Worm (Caenorhabditis elegans) whole organism, L1 larva: ENCODE data around the gene dnj-10.

Experiments
- alr-1 ChIP-seq: fragments of 200-800 bp; sonication (Bioruptor generic); optimal IDR thresholded peaks from 2 replicates; lab custom pipeline; 2018; ENCODE audit warnings: borderline replicate concordance, mild to moderate bottlenecking, missing genetic modification characterization, missing compliant biosample characterization
- ets-5 ChIP-seq: fragments of 200-800 bp; sonication (Bioruptor generic); IDR thresholded peaks from 2 replicates; pipeline ENCODE4 v1.3.6; 2022; ENCODE audit warnings: missing genetic modification characterization, missing compliant biosample characterization
- fos-1 ChIP-seq: fragments of 150-350 bp; optimal IDR thresholded peaks from 2 replicates; lab custom pipeline; 2014; ENCODE audit warnings: missing biosample characterization, missing genetic modification characterization
- lsy-2 ChIP-seq, 2 experiments: fragments of 150-350 bp; optimal IDR thresholded peaks; 2 replicates each; lab custom pipeline; 2014; ENCODE audit warnings: missing biosample characterization in 2 of 2, missing genetic modification characterization in 2 of 2
- nhr-12 ChIP-seq: sonication (generic microtip); optimal IDR thresholded peaks from 2 replicates; lab custom pipeline; 2017; ENCODE audit warnings: missing biosample characterization, missing genetic modification characterization
- nhr-28 ChIP-seq: fragments of 150-350 bp; optimal IDR thresholded peaks from 2 replicates; lab custom pipeline; 2014; ENCODE audit warnings: missing biosample characterization, missing genetic modification characterization
- nhr-85 ChIP-seq: sonication (generic microtip); peaks from one replicate; lab custom pipeline; 2016; ENCODE audit warnings: missing genetic modification characterization, inconsistent platforms, missing compliant biosample characterization
- unc-130 ChIP-seq: fragments of 150-350 bp; optimal IDR thresholded peaks from 2 replicates; lab custom pipeline; 2017; ENCODE audit warnings: missing biosample characterization, missing genetic modification characterization, inconsistent platforms
- ztf-11 ChIP-seq, 2 experiments: sonication (generic microtip); optimal IDR thresholded peaks; 2 replicates each; lab custom pipeline; 2016 to 2017; ENCODE audit warnings: missing genetic modification characterization in 2 of 2, missing biosample characterization in 1 of 2, missing compliant biosample characterization in 1 of 2

- TF ChIP-seq ets-5 (no peak), alr-1 (no peak), fos-1 (tag; lab: Kevin White, UChicago) (no peak), nhr-12 (tag; lab: Kevin White, UChicago) (no peak), nhr-85 (tag; lab: Kevin White, UChicago) (no peak), ztf-11 (tag; optimal IDR thresholded peaks at IDR 0.05; lab: Kevin White, UChicago) (no peak), lsy-2 (tag; optimal IDR thresholded peaks at IDR 0.05; lab: Kevin White, UChicago) (no peak), unc-130 (tag; lab: Kevin White, UChicago) (no peak), nhr-28 (tag; lab: Kevin White, UChicago) (no peak)
Observed at ce11 chrIII:8593620-8594019, 37.3 kb upstream of the dnj-10 start, which contains the start of gene C06E1.7.
